Worm (Caenorhabditis elegans) whole organism, early embryonic: ENCODE results near the gene irld-32.
"Not testable (repeated sequence)": the region's sequence is repeated elsewhere in the genome, so short reads cannot be mapped to it uniquely, and the experiment has no call there.

ENCODE experiments used
- ama-1 ChIP-seq: fragments of 150-350 bp; optimal IDR thresholded peaks from 2 replicates; lab custom pipeline; 2014
- ceh-13 ChIP-seq: fragments of 200-800 bp; sonication (Bioruptor generic); optimal IDR thresholded peaks from 2 replicates; lab custom pipeline; 2018; ENCODE audit warnings: mild to moderate bottlenecking, missing genetic modification characterization, missing compliant biosample characterization
- flt-1 ChIP-seq: fragments of 200-800 bp; sonication (Bioruptor generic); IDR thresholded peaks from 2 replicates; pipeline ENCODE4 v1.3.6; 2022; ENCODE audit warnings: missing genetic modification characterization, missing compliant biosample characterization
- hmbx-1 ChIP-seq: sonication (generic microtip); optimal IDR thresholded peaks from 2 replicates; lab custom pipeline; 2016; ENCODE audit warnings: mild to moderate bottlenecking, missing genetic modification characterization, missing compliant biosample characterization
- tra-4 ChIP-seq: sonication (generic microtip); optimal IDR thresholded peaks from 2 replicates; lab custom pipeline; 2017; ENCODE audit warnings: missing genetic modification characterization, missing compliant biosample characterization

DNA sequence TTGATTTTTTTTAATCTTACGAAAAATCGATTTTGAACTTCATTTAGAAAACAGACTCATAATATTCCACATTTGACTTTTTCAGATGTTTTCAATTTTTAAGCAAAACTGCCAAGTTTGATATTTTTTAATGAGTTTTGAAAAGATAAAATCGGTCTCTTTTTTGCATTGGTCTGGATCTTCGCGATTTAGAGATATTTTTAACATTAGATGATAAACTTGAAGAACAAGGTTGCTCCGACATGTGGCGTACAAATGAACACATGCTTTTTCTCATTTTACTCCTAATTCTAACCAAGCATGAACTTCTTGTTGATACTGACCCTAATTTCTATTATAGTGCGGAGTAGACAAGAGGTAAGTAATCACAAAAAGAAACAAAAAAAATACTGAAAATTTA is at the start of gene irld-32:
- not testable (repeated sequence) for TF ChIP-seq ama-1; hmbx-1; tra-4 (tag; lab: Kevin White, UChicago); flt-1 (GFP tag; lab: Robert Waterston, UW); ceh-13 (GFP tag; lab: Kevin White, UChicago)
